Worm (Caenorhabditis elegans) whole organism, late embryonic: Measurements from ENCODE around the gene oma-2.

Experiments
- C08G9.2 ChIP-seq: sonication (generic microtip); optimal IDR thresholded peaks from 2 replicates; lab custom pipeline; 2016; ENCODE audit warnings: mild to moderate bottlenecking, missing genetic modification characterization, moderate library complexity, missing compliant biosample characterization
- ama-1 ChIP-seq: fragments of 150-350 bp; optimal IDR thresholded peaks from 2 replicates; lab custom pipeline; 2014
- ceh-14 ChIP-seq: sonication (generic microtip); optimal IDR thresholded peaks from 2 replicates; lab custom pipeline; 2016; ENCODE audit warnings: missing genotype, missing genetic modification characterization, missing compliant biosample characterization
- ceh-18 ChIP-seq: sonication (generic microtip); optimal IDR thresholded peaks from 2 replicates; lab custom pipeline; 2016; ENCODE audit warnings: missing genetic modification characterization, missing compliant biosample characterization
- ceh-19 ChIP-seq: fragments of 200-800 bp; sonication (Bioruptor generic); optimal IDR thresholded peaks from 2 replicates; lab custom pipeline; 2018; ENCODE audit warnings: mild to moderate bottlenecking, missing genetic modification characterization, missing compliant biosample characterization
- ceh-22 ChIP-seq: sonication (generic microtip); optimal IDR thresholded peaks from 2 replicates; lab custom pipeline; 2017; ENCODE audit warnings: missing biosample characterization, missing genetic modification characterization
- ceh-30 ChIP-seq: fragments of 150-350 bp; optimal IDR thresholded peaks from 2 replicates; lab custom pipeline; 2014; ENCODE audit warnings: missing biosample characterization, missing genetic modification characterization
- ceh-48 ChIP-seq: sonication (generic microtip); optimal IDR thresholded peaks from 2 replicates; lab custom pipeline; 2016; ENCODE audit warnings: missing genetic modification characterization, inconsistent platforms, missing compliant biosample characterization
- ceh-6 ChIP-seq: fragments of 200-800 bp; sonication (Bioruptor generic); optimal IDR thresholded peaks from 2 replicates; lab custom pipeline; 2018; ENCODE audit warnings: mild to moderate bottlenecking, missing genetic modification characterization, missing compliant biosample characterization
- che-1 ChIP-seq: sonication (generic microtip); optimal IDR thresholded peaks from 2 replicates; lab custom pipeline; 2016; ENCODE audit warnings: mild to moderate bottlenecking, missing genetic modification characterization, missing compliant biosample characterization
- elt-2 ChIP-seq: sonication (generic microtip); optimal IDR thresholded peaks from 2 replicates; lab custom pipeline; 2016; ENCODE audit warnings: missing genetic modification reagents, missing genetic modification characterization, missing compliant biosample characterization
- elt-4 ChIP-seq: sonication (generic microtip); optimal IDR thresholded peaks from 2 replicates; lab custom pipeline; 2016; ENCODE audit warnings: missing genetic modification characterization, missing compliant biosample characterization
- ets-4 ChIP-seq: sonication (generic microtip); optimal IDR thresholded peaks from 2 replicates; lab custom pipeline; 2016; ENCODE audit warnings: missing genetic modification characterization, missing compliant biosample characterization
- eyg-1 ChIP-seq: sonication (generic microtip); optimal IDR thresholded peaks from 2 replicates; lab custom pipeline; 2016; ENCODE audit warnings: missing genotype, missing genetic modification characterization, missing compliant biosample characterization
- gmeb-2 ChIP-seq: sonication (generic microtip); optimal IDR thresholded peaks from 2 replicates; lab custom pipeline; 2016; ENCODE audit warnings: missing genetic modification characterization, inconsistent platforms, missing compliant biosample characterization
- hlh-13 ChIP-seq: fragments of 200-800 bp; sonication (Bioruptor generic); optimal IDR thresholded peaks from 2 replicates; lab custom pipeline; 2018; ENCODE audit warnings: mild to moderate bottlenecking, missing genetic modification characterization, missing compliant biosample characterization
- hlh-30 ChIP-seq: sonication (generic microtip); optimal IDR thresholded peaks from 2 replicates; lab custom pipeline; 2017; ENCODE audit warnings: antibody characterized with exemption, missing genetic modification characterization, missing compliant biosample characterization; ENCODE audit not compliant: insufficient read depth
- lin-11 ChIP-seq: fragments of 200-800 bp; sonication (Bioruptor generic); optimal IDR thresholded peaks from 2 replicates; lab custom pipeline; 2018; ENCODE audit warnings: mild to moderate bottlenecking, missing genetic modification characterization, missing compliant biosample characterization
- mec-3 ChIP-seq: sonication (generic microtip); optimal IDR thresholded peaks from 2 replicates; lab custom pipeline; 2016; ENCODE audit warnings: borderline replicate concordance, missing genetic modification characterization, missing compliant biosample characterization
- nhr-232 ChIP-seq: sonication (generic microtip); optimal IDR thresholded peaks from 2 replicates; lab custom pipeline; 2016; ENCODE audit warnings: missing genetic modification characterization, missing compliant biosample characterization
- odd-2 ChIP-seq: sonication (generic microtip); optimal IDR thresholded peaks from 2 replicates; lab custom pipeline; 2017; ENCODE audit warnings: antibody characterized with exemption, mild to moderate bottlenecking, missing genetic modification characterization, missing compliant biosample characterization
- pag-3 ChIP-seq: sonication (generic microtip); optimal IDR thresholded peaks from 2 replicates; lab custom pipeline; 2016; ENCODE audit warnings: missing compliant biosample characterization, missing genetic modification characterization, borderline replicate concordance
- pha-4 ChIP-seq: fragments of 150-350 bp; optimal IDR thresholded peaks from 2 replicates; lab custom pipeline; 2018; ENCODE audit warnings: missing biosample characterization, missing genetic modification reagents, missing genetic modification characterization
- ref-2 ChIP-seq: sonication (generic microtip); optimal IDR thresholded peaks from 2 replicates; lab custom pipeline; 2016; ENCODE audit warnings: missing genetic modification characterization, missing compliant biosample characterization
- rnt-1 ChIP-seq: sonication (generic microtip); optimal IDR thresholded peaks from 2 replicates; lab custom pipeline; 2016; ENCODE audit warnings: missing genetic modification characterization, missing compliant biosample characterization
- sdc-2 ChIP-seq: sonication (generic microtip); optimal IDR thresholded peaks from 2 replicates; lab custom pipeline; 2016; ENCODE audit warnings: missing genotype, missing genetic modification characterization, missing compliant biosample characterization
- sox-4 ChIP-seq: sonication (generic microtip); optimal IDR thresholded peaks from 2 replicates; lab custom pipeline; 2017; ENCODE audit warnings: mild to moderate bottlenecking, missing genetic modification characterization, inconsistent platforms, missing compliant biosample characterization
- tbx-7 ChIP-seq: sonication (generic microtip); optimal IDR thresholded peaks from 2 replicates; lab custom pipeline; 2016; ENCODE audit warnings: missing genotype, missing genetic modification characterization, missing compliant biosample characterization
- unc-3 ChIP-seq, 2 experiments: fragments of 200-800 bp in 1 of 2; sonication (Bioruptor generic) in 1 of 2; sonication (generic microtip) in 1 of 2; conservative IDR thresholded peaks in 1 of 2; optimal IDR thresholded peaks in 1 of 2; 2 replicates each; pipeline versions ENCODE4 v1.3.6 to Lab custom; 2016 to 2022; ENCODE audit warnings: missing compliant biosample characterization in 2 of 2, missing genetic modification characterization in 2 of 2, missing genetic modification reagents in 1 of 2
- unc-86 ChIP-seq: sonication (generic microtip); optimal IDR thresholded peaks from 2 replicates; lab custom pipeline; 2016; ENCODE audit warnings: missing genetic modification characterization, missing compliant biosample characterization
- ztf-16 ChIP-seq: sonication (generic microtip); optimal IDR thresholded peaks from 2 replicates; lab custom pipeline; 2017; ENCODE audit warnings: missing genetic modification characterization, missing compliant biosample characterization

The oma-2 gene

DNA sequence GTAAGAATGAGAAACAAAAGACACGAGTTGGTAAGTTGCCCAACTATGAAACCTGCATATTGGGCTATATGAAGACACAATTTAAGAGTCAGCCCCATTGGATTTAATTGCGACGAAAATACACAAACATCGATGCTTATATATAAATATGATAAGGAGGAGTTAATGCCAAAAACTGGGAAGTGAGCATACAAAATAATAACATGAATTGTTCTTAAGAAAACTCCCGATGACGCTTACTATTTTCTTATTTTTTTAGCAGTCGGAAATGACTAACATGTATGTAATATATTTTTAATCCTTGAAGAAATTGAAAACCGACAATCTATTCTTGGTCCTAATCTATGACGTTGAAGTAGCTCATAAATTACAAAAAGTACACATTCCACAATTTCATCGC lies 42.8 kb downstream of the oma-2 start, which contains the start of gene str-144:
Gene str-144 (minus strand): TSS at position 101 of the 400 bp plus-strand sequence.
- TF ChIP-seq elt-2 (tag; lab: Kevin White, UChicago) (no peak), odd-2 (tag; lab: Kevin White, UChicago) (no peak), hlh-13 (GFP tag; lab: Kevin White, UChicago) (no peak), ref-2 (tag; lab: Kevin White, UChicago) (no peak), ceh-48 (tag; lab: Kevin White, UChicago) (no peak), ceh-19 (GFP tag; lab: Kevin White, UChicago) (no peak), pag-3 (tag; lab: Kevin White, UChicago) (no peak), unc-3 (GFP tag; conservative IDR thresholded peaks at IDR 0.05; lab: Robert Waterston, UW) (no peak), unc-3 (tag; optimal IDR thresholded peaks at IDR 0.05; lab: Kevin White, UChicago) (no peak), ceh-22 (tag; lab: Kevin White, UChicago) (no peak), ceh-6 (GFP tag; lab: Kevin White, UChicago) (no peak), che-1 (tag; lab: Kevin White, UChicago) (no peak), ceh-18 (tag; lab: Kevin White, UChicago) (no peak), ets-4 (tag; lab: Kevin White, UChicago) (no peak), ama-1 (no peak), ztf-16 (no peak)

DNA sequence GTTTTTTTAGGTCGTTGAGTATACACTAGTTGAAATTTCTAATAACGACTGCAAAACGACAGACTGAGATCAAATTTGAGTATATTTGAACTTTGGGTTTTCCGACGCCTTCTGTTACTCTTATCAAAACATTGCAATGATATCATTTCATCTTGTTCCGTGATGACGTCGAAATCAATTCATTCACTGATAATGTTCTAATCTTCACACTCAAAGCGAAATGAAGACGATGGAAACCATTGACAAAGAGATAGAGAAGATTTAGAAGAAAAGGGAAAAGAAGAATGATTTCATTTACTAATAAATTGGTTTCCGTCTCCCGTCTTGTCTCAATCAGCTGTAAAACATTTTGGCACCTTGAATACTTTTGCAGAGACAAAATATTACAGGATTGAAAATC lies 43.9 kb downstream of the oma-2 start:
- TF ChIP-seq ceh-14 (tag; lab: Kevin White, UChicago), result no peak
- no peak for TF ChIP-seq elt-2 (tag; lab: Kevin White, UChicago)
- no peak for TF ChIP-seq ref-2 (tag; lab: Kevin White, UChicago)
- TF ChIP-seq sox-4, result no peak
- no peak for TF ChIP-seq pha-4 (tag; lab: Kevin White, UChicago)
- no peak for TF ChIP-seq ceh-22 (tag; lab: Kevin White, UChicago)
- TF ChIP-seq eyg-1, result no peak

DNA sequence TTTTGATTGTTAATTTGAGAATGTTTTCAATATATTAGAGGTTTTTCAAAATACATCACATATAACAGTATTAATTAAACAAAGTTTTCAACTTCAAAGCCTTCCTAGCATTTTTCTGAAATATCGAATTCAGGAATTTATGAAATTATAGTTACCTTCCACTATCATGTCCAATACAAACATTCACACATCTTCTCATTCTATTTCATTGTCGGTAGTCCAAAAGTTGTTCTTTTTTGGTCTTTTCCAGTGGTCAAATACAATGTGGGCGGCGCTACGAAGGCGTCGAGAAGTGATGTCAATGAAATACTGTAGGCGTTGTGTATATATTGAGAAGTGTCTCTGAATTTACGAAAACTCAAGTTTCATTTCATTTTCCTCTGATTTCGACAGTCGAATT lies 46.5 kb downstream of the oma-2 start, which contains the start of gene catp-3:
Gene catp-3 (plus strand): TSS at position 301 of the 400 bp plus-strand sequence.
- TF ChIP-seq unc-3 (GFP tag; conservative IDR thresholded peaks at IDR 0.05; lab: Robert Waterston, UW), result no peak
- TF ChIP-seq unc-3 (tag; optimal IDR thresholded peaks at IDR 0.05; lab: Kevin White, UChicago), result no peak
- no peak for TF ChIP-seq tbx-7
- no peak for TF ChIP-seq C08G9.2 (tag; lab: Kevin White, UChicago)
- no peak for TF ChIP-seq nhr-232 (tag; lab: Kevin White, UChicago)

DNA sequence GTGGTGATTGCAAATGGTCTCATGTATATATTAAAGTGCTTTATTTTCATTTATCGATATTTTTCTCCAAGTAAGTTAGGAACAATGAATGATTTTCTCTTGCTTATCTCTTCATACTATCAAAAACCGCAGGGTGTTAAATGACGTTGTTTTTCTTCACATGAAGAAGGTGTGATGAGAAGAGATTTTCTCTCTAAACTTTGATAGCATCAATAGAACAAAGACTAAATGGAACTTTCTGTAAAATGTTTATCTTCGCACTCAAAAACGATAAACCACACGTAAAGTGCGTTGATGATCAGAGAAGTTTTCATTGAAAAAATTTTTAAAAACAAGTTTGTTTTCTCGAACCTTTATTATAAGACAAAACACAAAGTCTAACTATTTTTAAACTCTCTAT lies 50.6 kb downstream of the oma-2 start:
- no peak for TF ChIP-seq mec-3 (tag; lab: Kevin White, UChicago)
- TF ChIP-seq sdc-2 (tag; lab: Kevin White, UChicago), result no peak
- no peak for TF ChIP-seq gmeb-2 (tag; lab: Kevin White, UChicago)
- no peak for TF ChIP-seq tbx-7
- TF ChIP-seq ceh-30 (tag; lab: Kevin White, UChicago), result no peak
- TF ChIP-seq ceh-6 (GFP tag; lab: Kevin White, UChicago), result no peak
- TF ChIP-seq lin-11 (tag; lab: Kevin White, UChicago), result no peak
- no peak for TF ChIP-seq rnt-1 (tag; lab: Kevin White, UChicago)
- TF ChIP-seq hlh-30 (tag; lab: Kevin White, UChicago), result no peak
- no peak for TF ChIP-seq ceh-19 (GFP tag; lab: Kevin White, UChicago)
- no peak for TF ChIP-seq elt-4 (tag; lab: Kevin White, UChicago)
- TF ChIP-seq pag-3 (tag; lab: Kevin White, UChicago), result no peak
- no peak for TF ChIP-seq unc-86 (tag; lab: Kevin White, UChicago)
